Fruit fly (Drosophila melanogaster): ENCODE results near the gene CG7091.

CG7091 gene

dm6 chr3R:12960929-12961855, 16.6 kb upstream of the CG7091 start, which contains the start of gene Spc25 (continued):
- no peak for TF ChIP-seq CG43689 (GFP tag; IDR thresholded peaks at IDR 0.05)
- TF ChIP-seq Dbx (GFP tag; IDR thresholded peaks at IDR 0.05): peak; percentile 60; the same call in 2 of the 3 replicates
- peak; percentile 73 for TF ChIP-seq CG32772 (GFP tag; IDR thresholded peaks at IDR 0.05)
- TF ChIP-seq CG7963 (GFP tag; IDR thresholded peaks at IDR 0.05; ENCODE audit: partially characterized antibody): peak; percentile 87
- peak; percentile 60; the same call in 1 of the 3 replicates for TF ChIP-seq CG2199 (GFP tag; IDR thresholded peaks at IDR 0.05)
- no peak for TF ChIP-seq CG7745 (tag; optimal IDR thresholded peaks at IDR 0.05)
- TF ChIP-seq zen2 (GFP tag; IDR thresholded peaks at IDR 0.05; ENCODE audit: partially characterized antibody): peak; percentile 87
- peak; percentile 75 for TF ChIP-seq hkb (optimal IDR thresholded peaks at IDR 0.05)
- TF ChIP-seq hkb (GFP tag; IDR thresholded peaks at IDR 0.05): no peak
- TF ChIP-seq amos (GFP tag; IDR thresholded peaks at IDR 0.05; ENCODE audit: partially characterized antibody): peak; percentile 96
- no peak for TF ChIP-seq CG7357 (GFP tag; IDR thresholded peaks at IDR 0.05)
- no peak for TF ChIP-seq exex (tag; optimal IDR thresholded peaks at IDR 0.05)
- TF ChIP-seq Opbp (GFP tag; IDR thresholded peaks at IDR 0.05; ENCODE audit: partially characterized antibody): peak; percentile 97
- peak; percentile 17 for TF ChIP-seq CG15269 (tag; optimal IDR thresholded peaks at IDR 0.05)
- peak; percentile 91 for TF ChIP-seq sens (GFP tag)
- TF ChIP-seq schlank (tag; optimal IDR thresholded peaks at IDR 0.05): no peak
- peak; percentile 39 for TF ChIP-seq CG30020 (tag; optimal IDR thresholded peaks at IDR 0.05)
- TF ChIP-seq gcm2 (GFP tag; optimal IDR thresholded peaks at IDR 0.05): no peak
- TF ChIP-seq bbx (GFP tag; IDR thresholded peaks at IDR 0.05; ENCODE audit: partially characterized antibody): peak; percentile 93
- peak; percentile 93 for TF ChIP-seq hb (GFP tag; IDR thresholded peaks at IDR 0.05; ENCODE audit: partially characterized antibody)
- peak in 1 of 2 experiments; percentile 2 for TF ChIP-seq bsh (GFP tag; optimal IDR thresholded peaks at IDR 0.05)
- TF ChIP-seq CG10543 (GFP tag; optimal IDR thresholded peaks at IDR 0.05): no peak
- TF ChIP-seq CG4820 (GFP tag; optimal IDR thresholded peaks at IDR 0.05): no peak
- TF ChIP-seq row (GFP tag; IDR thresholded peaks at IDR 0.05): peak; percentile 73
- no peak for TF ChIP-seq sim (GFP tag; IDR thresholded peaks at IDR 0.05)
- no peak for TF ChIP-seq ham (GFP tag; IDR thresholded peaks at IDR 0.05)
- no peak for TF ChIP-seq Drgx (GFP tag; IDR thresholded peaks at IDR 0.05)
- peak; percentile 23 for TF ChIP-seq lab (GFP tag; optimal IDR thresholded peaks at IDR 0.05)
- peak; percentile 89 for TF ChIP-seq inv (GFP tag; IDR thresholded peaks at IDR 0.05; ENCODE audit: partially characterized antibody)
- peak; percentile 100 for TF ChIP-seq Sry-δ (GFP tag; optimal IDR thresholded peaks at IDR 0.05)
- no peak for TF ChIP-seq CG11247 (GFP tag; IDR thresholded peaks at IDR 0.05)
- peak; percentile 87 for TF ChIP-seq vnd (GFP tag; IDR thresholded peaks at IDR 0.05; ENCODE audit: partially characterized antibody)
- TF ChIP-seq HLH4C (GFP tag; IDR thresholded peaks at IDR 0.05; ENCODE audit: partially characterized antibody): peak; percentile 88
- peak; percentile 49 for TF ChIP-seq CG9797 (GFP tag; optimal IDR thresholded peaks at IDR 0.05)
- peak; percentile 70 for TF ChIP-seq CG8290 (GFP tag; optimal IDR thresholded peaks at IDR 0.05)
- TF ChIP-seq CG8290 (tag; optimal IDR thresholded peaks at IDR 0.05): peak in 1 of 2 experiments; percentile 37
- peak; percentile 35 for TF ChIP-seq CG10654 (GFP tag; optimal IDR thresholded peaks at IDR 0.05)
- peak; percentile 32 for TF ChIP-seq CG4424 (GFP tag; optimal IDR thresholded peaks at IDR 0.05)
- TF ChIP-seq CG7786 (GFP tag; optimal IDR thresholded peaks at IDR 0.05): peak; percentile 37
- TF ChIP-seq H15 (GFP tag; IDR thresholded peaks at IDR 0.05): peak; percentile 63; the same call in 1 of the 3 replicates
- no peak for TF ChIP-seq CG4328 (GFP tag; optimal IDR thresholded peaks at IDR 0.05)
- no peak for TF ChIP-seq CG31365 (tag; optimal IDR thresholded peaks at IDR 0.05)
- no peak for TF ChIP-seq CG9437 (GFP tag; optimal IDR thresholded peaks at IDR 0.05)
- no peak for TF ChIP-seq E2f1 (GFP tag; IDR thresholded peaks at IDR 0.05)
- TF ChIP-seq CG15601 (tag; optimal IDR thresholded peaks at IDR 0.05): no peak
- TF ChIP-seq Hr39 (optimal IDR thresholded peaks at IDR 0.05): no peak
- no peak for TF ChIP-seq Mrtf (GFP tag; IDR thresholded peaks at IDR 0.05)
- no peak for TF ChIP-seq en (GFP tag; optimal IDR thresholded peaks at IDR 0.05)
- TF ChIP-seq crc (GFP tag; optimal IDR thresholded peaks at IDR 0.05): no peak
